Worm (Caenorhabditis elegans): Measurements from ENCODE around the gene F38A1.8.

Gene F38A1.8

DNA sequence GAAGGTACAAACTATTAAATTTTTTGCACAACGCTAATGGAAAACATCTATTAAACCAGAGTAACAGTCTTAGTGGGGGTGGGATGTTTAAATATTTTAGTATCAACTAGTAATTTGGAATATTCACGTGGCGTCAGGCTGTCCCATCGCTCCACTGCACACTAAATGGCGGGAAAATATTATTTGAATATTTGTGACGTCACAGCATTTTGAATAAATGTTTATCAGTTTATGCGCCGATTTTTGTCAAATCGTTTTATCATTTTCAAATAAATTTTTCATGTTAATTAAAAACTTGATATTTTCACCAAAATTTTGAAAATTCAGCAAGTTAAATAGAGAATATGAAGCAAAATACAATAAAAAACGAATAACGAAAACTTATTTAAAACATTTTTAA is 3.6 kb upstream of the F38A1.8 start, which contains the start of gene F38A1.15:
Gene F38A1.15 (minus strand): TSS at position 101 of the 400 bp plus-strand sequence.
- TF ChIP-seq sma-9 (GFP tag; optimal IDR thresholded peaks at IDR 0.05) (no peak), sma-9 (tag; optimal IDR thresholded peaks at IDR 0.05) (no peak), ztf-1 (GFP tag; conservative IDR thresholded peaks at IDR 0.05) (no peak), nhr-12 (tag; optimal IDR thresholded peaks at IDR 0.05) (no peak), nhr-10 (tag; optimal IDR thresholded peaks at IDR 0.05) (no peak), alr-1 (tag; optimal IDR thresholded peaks at IDR 0.05) (no peak), snpc-4 (tag; optimal IDR thresholded peaks at IDR 0.05) (no peak), lsy-2 (tag; optimal IDR thresholded peaks at IDR 0.05) (no peak), lin-11 (tag; optimal IDR thresholded peaks at IDR 0.05) (no peak), R02D3.7 (tag; optimal IDR thresholded peaks at IDR 0.05) (no peak), sem-4 (tag; optimal IDR thresholded peaks at IDR 0.05) (no peak), ZK546.5 (tag; optimal IDR thresholded peaks at IDR 0.05) (no peak), F13H6.1 (tag; optimal IDR thresholded peaks at IDR 0.05) (no peak), nhr-6 (tag; optimal IDR thresholded peaks at IDR 0.05) (no peak), sma-3 (GFP tag; optimal IDR thresholded peaks at IDR 0.05) (no peak), elt-3 (tag; optimal IDR thresholded peaks at IDR 0.05) (no peak), lin-13 (GFP tag; optimal IDR thresholded peaks at IDR 0.05) (no peak)

DNA sequence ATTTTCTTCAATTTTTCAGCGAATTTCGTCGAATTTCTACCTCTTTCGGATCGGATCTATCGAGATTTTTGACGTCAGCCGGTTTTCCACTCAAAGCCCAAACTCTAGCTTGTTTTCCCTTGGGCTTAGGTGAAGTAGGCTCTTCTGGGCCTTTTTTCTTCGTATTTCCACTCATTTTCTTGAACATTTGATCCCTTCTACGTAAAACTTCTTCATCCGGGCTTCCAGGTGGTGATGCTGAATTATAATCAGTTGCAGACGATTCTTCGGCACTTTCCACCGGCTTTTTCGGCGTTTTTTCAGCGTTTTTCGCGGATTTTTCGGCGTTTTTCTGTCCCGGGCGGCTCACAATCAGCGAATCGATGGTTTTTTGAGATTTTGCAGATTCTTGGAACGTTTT is 1.5 kb downstream of the F38A1.8 start:
- TF ChIP-seq ztf-4 (tag; optimal IDR thresholded peaks at IDR 0.05), result no peak
- no peak for TF ChIP-seq F13H6.1 (tag; optimal IDR thresholded peaks at IDR 0.05)

DNA sequence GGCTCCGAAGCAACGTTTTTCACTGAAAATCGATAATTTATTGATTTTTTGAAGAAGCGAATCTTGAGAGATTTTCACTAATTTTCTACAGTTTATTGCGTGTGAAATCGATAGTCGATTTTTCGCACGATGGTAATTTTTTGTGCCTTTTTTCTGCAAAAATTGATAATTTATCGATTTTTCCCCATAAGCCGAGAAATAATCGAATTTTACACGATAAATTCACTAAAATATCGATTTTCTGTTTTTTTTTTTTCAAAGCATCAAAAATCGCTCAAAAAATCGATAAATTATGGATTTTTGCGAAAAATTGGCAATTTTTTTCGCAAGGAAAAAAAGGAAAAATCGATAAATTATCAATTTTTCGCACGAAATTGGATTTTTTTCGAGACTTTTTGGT is 3.9 kb downstream of the F38A1.8 start:
- TF ChIP-seq mbf-1 (tag; optimal IDR thresholded peaks at IDR 0.05) (no peak), mab-5 (tag; optimal IDR thresholded peaks at IDR 0.05) (no peak), ceh-82 (tag; optimal IDR thresholded peaks at IDR 0.05) (no peak), nhr-25 (tag; optimal IDR thresholded peaks at IDR 0.05) (no peak), sma-3 (GFP tag; optimal IDR thresholded peaks at IDR 0.05) (no peak), skn-1 (tag; optimal IDR thresholded peaks at IDR 0.05) (no peak)

DNA sequence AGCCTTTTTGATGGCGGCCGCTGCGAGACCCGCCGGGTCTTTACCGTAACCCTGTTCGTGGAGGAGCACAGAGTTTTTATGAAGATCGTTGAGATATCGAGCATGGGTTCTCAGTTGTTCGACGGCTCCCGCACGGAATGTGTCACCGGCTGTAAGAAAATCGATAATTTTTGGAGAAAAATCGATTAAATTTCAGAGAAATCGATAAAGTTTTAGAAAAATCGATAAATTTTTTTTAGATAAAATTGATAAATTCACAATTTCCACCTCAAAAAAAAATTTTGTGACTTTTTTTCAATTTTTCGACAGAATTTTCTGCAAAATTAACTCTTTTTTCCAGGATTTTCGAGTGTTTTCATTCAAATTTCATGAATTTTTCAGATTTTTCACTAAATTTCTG is 4.9 kb downstream of the F38A1.8 start:
- TF ChIP-seq blmp-1 (tag; optimal IDR thresholded peaks at IDR 0.05; ENCODE audit: insufficient read depth), result no peak
- no peak for TF ChIP-seq ZK546.5 (tag; optimal IDR thresholded peaks at IDR 0.05)
- TF ChIP-seq nhr-129 (tag; optimal IDR thresholded peaks at IDR 0.05), result no peak
- TF ChIP-seq Y55F3AM.14 (GFP tag; optimal IDR thresholded peaks at IDR 0.05), result no peak
- TF ChIP-seq aly-2 (tag; optimal IDR thresholded peaks at IDR 0.05), result no peak
- TF ChIP-seq elt-3 (tag; optimal IDR thresholded peaks at IDR 0.05), result no peak
- no peak for TF ChIP-seq gmeb-1 (tag; optimal IDR thresholded peaks at IDR 0.05)
- TF ChIP-seq nhr-77 (tag; optimal IDR thresholded peaks at IDR 0.05), result no peak

DNA sequence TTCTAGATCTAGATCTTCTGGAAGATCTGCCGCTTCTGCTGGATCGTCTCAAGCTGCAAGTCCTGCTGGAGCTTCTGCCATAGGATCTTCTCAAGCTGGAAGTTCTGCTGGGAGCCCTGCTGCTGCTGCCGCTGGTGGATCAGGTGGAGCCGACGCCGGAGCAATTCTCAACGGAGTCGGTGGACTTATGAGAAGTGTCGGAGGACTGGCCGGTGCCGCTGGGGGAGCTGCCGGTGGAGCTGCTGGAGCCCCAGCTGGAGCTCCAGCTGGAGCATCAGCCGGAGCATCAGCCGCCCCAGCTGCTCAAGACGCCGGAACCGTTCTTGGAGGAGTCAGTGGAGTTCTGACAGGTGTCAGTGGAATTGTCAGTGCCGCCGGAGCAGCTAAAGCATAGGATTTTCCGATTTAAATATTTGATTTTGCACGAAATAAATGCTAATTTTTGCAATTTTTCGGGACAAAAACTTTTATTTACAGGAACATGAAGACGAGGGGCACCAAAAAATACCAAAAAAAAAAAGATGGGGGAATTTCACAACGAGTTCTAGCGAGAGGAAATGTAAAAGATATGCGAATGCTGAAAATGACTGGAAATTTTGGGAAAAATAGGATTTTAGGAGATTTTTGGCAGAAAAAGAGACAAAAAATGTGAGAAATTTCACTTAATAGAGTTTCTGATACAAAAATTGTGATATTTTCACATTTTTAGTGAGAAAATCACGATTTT is 7.1 kb downstream of the F38A1.8 start:
- TF ChIP-seq fos-1 (tag; optimal IDR thresholded peaks at IDR 0.05), result no peak
- no peak for TF ChIP-seq nhr-6 (tag; optimal IDR thresholded peaks at IDR 0.05)
- TF ChIP-seq C34F6.9 (tag; optimal IDR thresholded peaks at IDR 0.05), result no peak
- no peak for TF ChIP-seq blmp-1 (tag; optimal IDR thresholded peaks at IDR 0.05; ENCODE audit: insufficient read depth)
- no peak for TF ChIP-seq snpc-4 (tag; optimal IDR thresholded peaks at IDR 0.05)

DNA sequence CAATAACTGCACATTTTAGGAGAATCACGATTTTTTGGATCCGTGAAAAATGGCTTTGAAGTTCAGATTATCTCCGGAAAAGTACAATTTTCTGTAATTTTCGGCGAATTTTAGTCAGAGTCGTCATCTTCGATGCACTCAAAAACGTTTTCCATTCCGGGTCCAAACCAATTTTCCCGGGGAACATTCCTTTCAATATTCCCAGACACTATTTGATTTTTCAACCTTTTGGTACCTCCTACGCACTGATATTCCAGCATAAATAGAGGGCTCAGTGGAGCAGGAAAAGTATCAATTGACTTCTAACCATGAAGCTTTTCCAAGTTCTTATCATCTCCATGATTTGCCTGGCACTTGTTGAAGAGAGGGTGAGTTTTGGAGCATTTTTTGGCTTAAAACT is 8.1 kb downstream of the F38A1.8 start, which contains the start of gene W09G12.6:
Gene W09G12.6 (plus strand): TSS at position 301 of the 400 bp plus-strand sequence.
- no peak for TF ChIP-seq nhr-10 (tag; optimal IDR thresholded peaks at IDR 0.05)
- no peak for TF ChIP-seq skn-1 (tag; optimal IDR thresholded peaks at IDR 0.05)
- no peak for TF ChIP-seq sem-4 (tag; optimal IDR thresholded peaks at IDR 0.05)
- TF ChIP-seq peb-1 (tag; optimal IDR thresholded peaks at IDR 0.05), result no peak
- no peak for TF ChIP-seq mab-5 (tag; optimal IDR thresholded peaks at IDR 0.05)
- no peak for TF ChIP-seq fos-1 (tag; optimal IDR thresholded peaks at IDR 0.05)
- TF ChIP-seq egl-27 (tag; optimal IDR thresholded peaks at IDR 0.05), result no peak
- no peak for TF ChIP-seq elt-1 (tag; optimal IDR thresholded peaks at IDR 0.05)
- no peak for TF ChIP-seq ztf-11 (tag; optimal IDR thresholded peaks at IDR 0.05)
- no peak for TF ChIP-seq nhr-11 (tag; optimal IDR thresholded peaks at IDR 0.05)
- no peak for TF ChIP-seq R02D3.7 (tag; optimal IDR thresholded peaks at IDR 0.05)
- no peak for TF ChIP-seq unc-62 (GFP tag; optimal IDR thresholded peaks at IDR 0.05)
- TF ChIP-seq crh-2 (tag; optimal IDR thresholded peaks at IDR 0.05), result no peak
- no peak for TF ChIP-seq lsy-2 (tag; optimal IDR thresholded peaks at IDR 0.05)
- no peak for TF ChIP-seq alr-1 (tag; optimal IDR thresholded peaks at IDR 0.05)
- no peak for TF ChIP-seq gmeb-1 (tag; optimal IDR thresholded peaks at IDR 0.05)
- no peak for TF ChIP-seq sma-3 (GFP tag; optimal IDR thresholded peaks at IDR 0.05)
- TF ChIP-seq nhr-237 (tag; optimal IDR thresholded peaks at IDR 0.05), result no peak
- no peak for TF ChIP-seq Y55F3AM.14 (GFP tag; optimal IDR thresholded peaks at IDR 0.05)
